Fruit fly (Drosophila melanogaster) whole organism, embryonic: Measurements from ENCODE around the gene CG43880.

Source experiments
- Antp ChIP-seq: fragments of 200-800 bp; sonication (Bioruptor generic); optimal IDR thresholded peaks from 3 replicates; lab custom pipeline; 2016; ENCODE audit warnings: missing biosample characterization, missing genetic modification characterization
- Atf-2 ChIP-seq: fragments of 200-800 bp; sonication (Bioruptor generic); optimal IDR thresholded peaks from 2 replicates; lab custom pipeline; 2016; ENCODE audit warnings: missing biosample characterization, missing genetic modification characterization
- B-H2 ChIP-seq: fragments of 200-800 bp; sonication (Bioruptor generic); optimal IDR thresholded peaks from 2 replicates; lab custom pipeline; 2018; ENCODE audit warnings: missing biosample characterization, mild to moderate bottlenecking, missing genetic modification characterization
- CG10543 ChIP-seq: fragments of 200-800 bp; sonication (Bioruptor generic); optimal IDR thresholded peaks from 3 replicates; lab custom pipeline; 2017; ENCODE audit warnings: missing biosample characterization, mild to moderate bottlenecking, missing genetic modification characterization, moderate library complexity
- CG12942 ChIP-seq: fragments of 200-800 bp; sonication (Bioruptor generic); optimal IDR thresholded peaks from 3 replicates; lab custom pipeline; 2016; ENCODE audit warnings: missing biosample characterization, missing genetic modification characterization
- CG13424 ChIP-seq: fragments of 200-800 bp; sonication (Bioruptor generic); optimal IDR thresholded peaks from 2 replicates; lab custom pipeline; 2019; ENCODE audit warnings: missing biosample characterization, mild to moderate bottlenecking, missing genetic modification characterization, moderate library complexity
- CG14014 ChIP-seq: fragments of 200-800 bp; sonication (Bioruptor generic); IDR thresholded peaks from 2 replicates; pipeline ENCODE4 v1.3.6; 2022; ENCODE audit warnings: missing biosample characterization, missing genetic modification characterization
- CG14441 ChIP-seq: fragments of 200-800 bp; sonication (Bioruptor generic); IDR thresholded peaks from 2 replicates; pipeline ENCODE4 v1.3.6; 2022; ENCODE audit warnings: missing biosample characterization, missing genetic modification characterization
- CG14710 ChIP-seq: fragments of 200-800 bp; sonication (Bioruptor generic); optimal IDR thresholded peaks from 3 replicates; lab custom pipeline; 2019; ENCODE audit warnings: missing biosample characterization, mild to moderate bottlenecking, missing genetic modification characterization, moderate library complexity
- CG15514 ChIP-seq: fragments of 200-800 bp; sonication (Bioruptor generic); optimal IDR thresholded peaks from 3 replicates; lab custom pipeline; 2017; ENCODE audit warnings: missing biosample characterization, missing genetic modification characterization, mild to moderate bottlenecking, moderate library complexity, missing genetic modification reagents
- CG1603 ChIP-seq: fragments of 200-800 bp; sonication (Bioruptor generic); optimal IDR thresholded peaks from 2 replicates; lab custom pipeline; 2019; ENCODE audit warnings: missing biosample characterization, mild to moderate bottlenecking, missing genetic modification characterization, moderate library complexity
- CG16813 ChIP-seq: fragments of 200-800 bp; sonication (Bioruptor generic); IDR thresholded peaks from 3 replicates; pipeline ENCODE4 v1.3.6; 2022; ENCODE audit warnings: missing biosample characterization, missing genetic modification characterization; ENCODE audit not compliant: partially characterized antibody
- CG17359 ChIP-seq: fragments of 200-800 bp; sonication (Bioruptor generic); optimal IDR thresholded peaks from 3 replicates; lab custom pipeline; 2018; ENCODE audit warnings: missing biosample characterization, mild to moderate bottlenecking, missing genetic modification characterization, moderate library complexity
- CG1792 ChIP-seq: fragments of 200-800 bp; sonication (Bioruptor generic); optimal IDR thresholded peaks from 2 replicates; lab custom pipeline; 2016; ENCODE audit warnings: missing biosample characterization, missing genetic modification characterization
- CG2129 ChIP-seq: fragments of 200-800 bp; sonication (Bioruptor generic); IDR thresholded peaks from 2 replicates; pipeline ENCODE4 v1.3.6; 2022; ENCODE audit warnings: missing biosample characterization, missing genetic modification characterization; ENCODE audit not compliant: partially characterized antibody
- CG7839 ChIP-seq: fragments of 200-800 bp; sonication (Bioruptor generic); optimal IDR thresholded peaks from 3 replicates; lab custom pipeline; 2018; ENCODE audit warnings: missing biosample characterization, mild to moderate bottlenecking, missing genetic modification characterization, moderate library complexity
- CG7963 ChIP-seq: fragments of 200-800 bp; sonication (Bioruptor generic); IDR thresholded peaks from 3 replicates; pipeline ENCODE4 v1.3.6; 2022; ENCODE audit warnings: missing biosample characterization, missing genetic modification characterization; ENCODE audit not compliant: partially characterized antibody
- CG9727 ChIP-seq: fragments of 200-800 bp; sonication (Bioruptor generic); optimal IDR thresholded peaks from 3 replicates; lab custom pipeline; 2017; ENCODE audit warnings: missing biosample characterization, mild to moderate bottlenecking, missing genetic modification characterization
- CG9797 ChIP-seq: fragments of 200-800 bp; sonication (Bioruptor generic); optimal IDR thresholded peaks from 3 replicates; lab custom pipeline; 2018; ENCODE audit warnings: missing biosample characterization, mild to moderate bottlenecking, missing genetic modification characterization
- CG9876 ChIP-seq: fragments of 200-800 bp; sonication (Bioruptor generic); optimal IDR thresholded peaks from 2 replicates; lab custom pipeline; 2016; ENCODE audit warnings: missing biosample characterization, missing genetic modification characterization
- Chrac-16 ChIP-seq: fragments of 200-800 bp; sonication (Bioruptor generic); optimal IDR thresholded peaks from 3 replicates; lab custom pipeline; 2016; ENCODE audit warnings: missing biosample characterization, missing genetic modification characterization
- Fer3 ChIP-seq: fragments of 200-800 bp; sonication (Bioruptor generic); optimal IDR thresholded peaks from 2 replicates; lab custom pipeline; 2018; ENCODE audit warnings: missing biosample characterization, mild to moderate bottlenecking, missing genetic modification characterization, moderate library complexity
- Hmr ChIP-seq: fragments of 200-800 bp; sonication (Bioruptor generic); optimal IDR thresholded peaks from 3 replicates; lab custom pipeline; 2017; ENCODE audit warnings: mild to moderate bottlenecking, missing biosample characterization, missing genetic modification reagents, missing genetic modification characterization
- Lhr ChIP-seq: fragments of 200-800 bp; sonication (Bioruptor generic); optimal IDR thresholded peaks from 3 replicates; lab custom pipeline; 2017; ENCODE audit warnings: mild to moderate bottlenecking, missing biosample characterization, missing genetic modification reagents, missing genetic modification characterization
- MTF-1 ChIP-seq: fragments of 200-800 bp; sonication (Bioruptor generic); optimal IDR thresholded peaks from 2 replicates; lab custom pipeline; 2018; ENCODE audit warnings: missing biosample characterization, mild to moderate bottlenecking, missing genetic modification characterization, borderline replicate concordance
- NK7.1 ChIP-seq: fragments of 200-800 bp; sonication (Bioruptor generic); optimal IDR thresholded peaks from 3 replicates; lab custom pipeline; 2016; ENCODE audit warnings: missing biosample characterization, missing genetic modification characterization
- Rfx ChIP-seq: fragments of 200-800 bp; sonication (Bioruptor generic); IDR thresholded peaks from 2 replicates; pipeline ENCODE4 v1.3.6; 2022; ENCODE audit warnings: missing biosample characterization, missing genetic modification characterization
- Rx ChIP-seq: fragments of 200-800 bp; sonication (Bioruptor generic); IDR thresholded peaks from 2 replicates; pipeline ENCODE4 v1.3.6; 2022; ENCODE audit warnings: missing biosample characterization, missing genetic modification characterization
- Sry-δ ChIP-seq: fragments of 200-800 bp; sonication (Bioruptor generic); optimal IDR thresholded peaks from 2 replicates; lab custom pipeline; 2016; ENCODE audit warnings: missing biosample characterization, missing genetic modification characterization
- YL-1 ChIP-seq: fragments of 200-800 bp; sonication (Bioruptor generic); optimal IDR thresholded peaks from 3 replicates; lab custom pipeline; 2017; ENCODE audit warnings: missing biosample characterization, mild to moderate bottlenecking, missing genetic modification characterization
- bsh ChIP-seq, 2 experiments: fragments of 200-800 bp; sonication (Bioruptor generic); optimal IDR thresholded peaks; 2 replicates each; lab custom pipeline; 2017 to 2018; ENCODE audit warnings: mild to moderate bottlenecking in 2 of 2, missing biosample characterization in 2 of 2, missing genetic modification characterization in 2 of 2, moderate library complexity in 1 of 2
- chn ChIP-seq: fragments of 200-800 bp; sonication (Bioruptor generic); optimal IDR thresholded peaks from 2 replicates; lab custom pipeline; 2016; ENCODE audit warnings: missing biosample characterization, missing genetic modification characterization
- dm ChIP-seq: fragments of 200-800 bp; sonication (Bioruptor generic); optimal IDR thresholded peaks from 3 replicates; lab custom pipeline; 2016; ENCODE audit warnings: missing biosample characterization, missing genetic modification characterization
- dmrt11E ChIP-seq: fragments of 200-800 bp; sonication (Bioruptor generic); optimal IDR thresholded peaks from 3 replicates; lab custom pipeline; 2018; ENCODE audit warnings: missing biosample characterization, mild to moderate bottlenecking, missing genetic modification characterization, moderate library complexity
- esg ChIP-seq: fragments of 200-800 bp; sonication (Bioruptor generic); conservative IDR thresholded peaks from 2 replicates; pipeline ENCODE4 v1.3.6; 2022; ENCODE audit warnings: missing biosample characterization, missing genetic modification characterization
- gsb-n ChIP-seq: fragments of 200-800 bp; sonication (Bioruptor generic); optimal IDR thresholded peaks from 3 replicates; lab custom pipeline; 2018; ENCODE audit warnings: missing biosample characterization, mild to moderate bottlenecking, missing genetic modification characterization
- hkb ChIP-seq, 2 experiments: fragments of 200-800 bp in 1 of 2; fragments of >200 bp in 1 of 2; sonication (Bioruptor generic) in 1 of 2; IDR thresholded peaks in 1 of 2; optimal IDR thresholded peaks in 1 of 2; 2 replicates each; pipeline versions ENCODE4 v1.3.6 to Lab custom; 2017 to 2022; ENCODE audit warnings: missing biosample characterization in 1 of 2, missing genetic modification characterization in 1 of 2
- jigr1 ChIP-seq: fragments of 200-800 bp; sonication (Bioruptor generic); IDR thresholded peaks from 3 replicates; pipeline ENCODE4 v1.3.6; 2022; ENCODE audit warnings: missing biosample characterization, missing genetic modification characterization
- lov ChIP-seq, 2 experiments: fragments of 200-800 bp in 1 of 2; fragments of >200 bp in 1 of 2; sonication (Bioruptor generic) in 1 of 2; IDR thresholded peaks in 1 of 2; optimal IDR thresholded peaks in 1 of 2; 2 replicates in 1 of 2; 3 replicates in 1 of 2; pipeline versions ENCODE4 v1.3.6 to Lab custom; 2017 to 2022; ENCODE audit warnings: missing biosample characterization in 1 of 2, missing genetic modification characterization in 1 of 2
- p53 ChIP-seq: fragments of 200-800 bp; sonication (Bioruptor generic); optimal IDR thresholded peaks from 2 replicates; lab custom pipeline; 2016; ENCODE audit warnings: missing biosample characterization, missing genetic modification characterization
- run ChIP-seq: fragments of 200-800 bp; sonication (Bioruptor generic); optimal IDR thresholded peaks from 3 replicates; lab custom pipeline; 2018; ENCODE audit warnings: missing biosample characterization, mild to moderate bottlenecking, missing genetic modification characterization
- sna ChIP-seq: fragments of 200-800 bp; sonication (Bioruptor generic); IDR thresholded peaks from 2 replicates; pipeline ENCODE4 v1.3.6; 2022; ENCODE audit warnings: missing biosample characterization, missing genetic modification characterization; ENCODE audit not compliant: partially characterized antibody
- so ChIP-seq: fragments of 200-800 bp; sonication (Bioruptor generic); IDR thresholded peaks from 3 replicates; pipeline ENCODE4 v1.3.6; 2022; ENCODE audit warnings: missing biosample characterization, missing genetic modification characterization
- tll ChIP-seq, 2 experiments: fragments of 200-800 bp in 1 of 2; fragments of >200 bp in 1 of 2; sonication (Bioruptor generic) in 1 of 2; optimal IDR thresholded peaks; 2 replicates each; lab custom pipeline; 2017 to 2019; ENCODE audit warnings: missing biosample characterization in 2 of 2, missing genetic modification characterization in 2 of 2, mild to moderate bottlenecking in 1 of 2, moderate library complexity in 1 of 2
- zen ChIP-seq: fragments of 200-800 bp; sonication (Bioruptor generic); optimal IDR thresholded peaks from 3 replicates; lab custom pipeline; 2018; ENCODE audit warnings: missing biosample characterization, mild to moderate bottlenecking, missing genetic modification characterization, moderate library complexity
- zfh2 ChIP-seq: fragments of 200-800 bp; sonication (Bioruptor generic); optimal IDR thresholded peaks from 2 replicates; lab custom pipeline; 2016; ENCODE audit warnings: missing biosample characterization, missing genetic modification characterization

The CG43880 gene

dm6 chr3L:7911765-7912556 is 34.2 kb downstream of the CG43880 start, which contains the start of the genes pbl and CG8281 (continued):
- TF ChIP-seq so (GFP tag; lab: Robert Waterston, UW) (0 out of 3 replicates have a peak, but pooled peaks have one; percentile 4), sna (GFP tag; lab: Robert Waterston, UW) (peak; percentile 65), CG7839 (tag; lab: Kevin White, UChicago) (peak; percentile 62), CG1792 (GFP tag; lab: Kevin White, UChicago) (peak; percentile 29), Rfx (GFP tag; lab: Robert Waterston, UW) (peak; percentile 29; the same call in 1 of the 2 replicates), Rx (GFP tag; lab: Robert Waterston, UW) (peak; percentile 45), CG14710 (tag; lab: Kevin White, UChicago) (peak; percentile 68), Sry-δ (GFP tag; lab: Kevin White, UChicago) (peak; percentile 70), p53 (peak; percentile 10), CG9876 (GFP tag; lab: Kevin White, UChicago) (no peak), tll (GFP tag; optimal IDR thresholded peaks at IDR 0.05; lab: Kevin White, UChicago) (no peak), CG13424 (tag; lab: Kevin White, UChicago) (peak; percentile 52), Chrac-16 (GFP tag; lab: Kevin White, UChicago) (peak; percentile 29), zfh2 (GFP tag; lab: Kevin White, UChicago) (peak; percentile 45), CG9797 (peak; percentile 90), NK7.1 (GFP tag; lab: Kevin White, UChicago) (peak; percentile 21), CG17359 (peak; percentile 59), CG12942 (GFP tag; lab: Kevin White, UChicago) (no peak), hkb (optimal IDR thresholded peaks at IDR 0.05; lab: Kevin White, UChicago) (no peak), hkb (GFP tag; IDR thresholded peaks at IDR 0.05; lab: Robert Waterston, UW) (peak; percentile 62), zen (tag; lab: Kevin White, UChicago) (peak; percentile 5), B-H2 (GFP tag; lab: Kevin White, UChicago) (peak; percentile 21), CG9727 (GFP tag; lab: Kevin White, UChicago) (peak; percentile 55), CG1603 (peak; percentile 40), dm (GFP tag; lab: Kevin White, UChicago) (peak; percentile 41), CG14441 (GFP tag; lab: Robert Waterston, UW) (peak; percentile 69), Lhr (GFP tag; lab: Kevin White, UChicago) (peak; percentile 54), CG7963 (peak; percentile 67; the same call in 2 of the 3 replicates), Antp (no peak), jigr1 (GFP tag; lab: Robert Waterston, UW) (no peak), CG10543 (peak; percentile 20), chn (GFP tag; lab: Kevin White, UChicago) (peak; percentile 35), esg (peak; percentile 46), dmrt11E (peak; percentile 44), CG16813 (GFP tag; lab: Robert Waterston, UW) (peak; percentile 75), Fer3 (tag; lab: Kevin White, UChicago) (peak; percentile 24), MTF-1 (GFP tag; lab: Kevin White, UChicago) (no peak), run (tag; lab: Kevin White, UChicago) (no peak), YL-1 (GFP tag; lab: Kevin White, UChicago) (peak; percentile 68), CG14014 (GFP tag; lab: Robert Waterston, UW) (0 out of 2 replicates have a peak, but pooled peaks have one; percentile 40), bsh (GFP tag; optimal IDR thresholded peaks at IDR 0.05; lab: Kevin White, UChicago) (peak in 1 of 2 experiments; percentile 31), CG15514 (GFP tag; lab: Kevin White, UChicago) (peak; percentile 79), CG2129 (GFP tag; lab: Robert Waterston, UW) (peak; percentile 45), gsb-n (tag; lab: Kevin White, UChicago) (no peak), lov (optimal IDR thresholded peaks at IDR 0.05; lab: Kevin White, UChicago) (peak; percentile 89), lov (GFP tag; IDR thresholded peaks at IDR 0.05; lab: Robert Waterston, UW) (0 out of 3 replicates have a peak, but pooled peaks have one; percentile 12), Hmr (peak; percentile 76), Atf-2 (GFP tag; lab: Kevin White, UChicago) (no peak)
